Worm (Caenorhabditis elegans) whole organism, L4 larva: ENCODE measurements around the gene C29H12.2.

Experiments
- F10B5.3 ChIP-seq: sonication (generic microtip); optimal IDR thresholded peaks from 2 replicates; lab custom pipeline; 2016; ENCODE audit warnings: mild to moderate bottlenecking, missing genetic modification characterization, missing compliant biosample characterization
- F49E8.2 ChIP-seq: sonication (generic microtip); optimal IDR thresholded peaks from 2 replicates; lab custom pipeline; 2016; ENCODE audit warnings: missing compliant biosample characterization, mild to moderate bottlenecking, missing genetic modification characterization, borderline replicate concordance
- Y48G9A.11 ChIP-seq: fragments of 200-800 bp; sonication (Bioruptor generic); IDR thresholded peaks from 2 replicates; pipeline ENCODE4 v1.3.6; 2022; ENCODE audit warnings: missing genetic modification reagents, missing genetic modification characterization, missing compliant biosample characterization
- ZK337.2 ChIP-seq: fragments of 200-800 bp; sonication (Bioruptor generic); IDR thresholded peaks from 2 replicates; pipeline ENCODE4 v1.3.6; 2022; ENCODE audit warnings: missing genetic modification reagents, missing genetic modification characterization, missing compliant biosample characterization
- aha-1 ChIP-seq: fragments of 150-350 bp; peaks from one replicate; lab custom pipeline; 2014; ENCODE audit warnings: missing biosample characterization, missing genetic modification characterization
- cey-2 ChIP-seq: sonication (generic microtip); optimal IDR thresholded peaks from 3 replicates; lab custom pipeline; 2017; ENCODE audit warnings: missing genetic modification characterization, mild to moderate bottlenecking, missing compliant biosample characterization, antibody characterized with exemption, borderline replicate concordance; ENCODE audit not compliant: insufficient read depth
- daf-16 ChIP-seq, 3 experiments: sonication (generic microtip); optimal IDR thresholded peaks; 2 replicates each; lab custom pipeline; 2016 to 2017; ENCODE audit warnings: missing genetic modification characterization in 3 of 3, missing genetic modification reagents in 3 of 3, mild to moderate bottlenecking in 2 of 3, missing compliant biosample characterization in 2 of 3, missing biosample characterization in 1 of 3, moderate library complexity in 1 of 3
- dmd-9 ChIP-seq: fragments of 200-800 bp; sonication (Bioruptor generic); IDR thresholded peaks from 2 replicates; pipeline ENCODE4 v1.3.6; 2022; ENCODE audit warnings: missing genetic modification reagents, missing genetic modification characterization, missing compliant biosample characterization
- dpl-1 ChIP-seq: fragments of 150-350 bp; optimal IDR thresholded peaks from 2 replicates; lab custom pipeline; 2014; ENCODE audit warnings: missing biosample characterization, missing genetic modification reagents, missing genetic modification characterization
- dve-1 ChIP-seq: sonication (generic microtip); optimal IDR thresholded peaks from 2 replicates; lab custom pipeline; 2017; ENCODE audit warnings: antibody characterized with exemption, mild to moderate bottlenecking, missing genetic modification characterization, missing compliant biosample characterization; ENCODE audit not compliant: insufficient read depth
- egl-27 ChIP-seq: sonication (generic microtip); optimal IDR thresholded peaks from 3 replicates; lab custom pipeline; 2017; ENCODE audit warnings: missing biosample characterization, missing genetic modification reagents, missing genetic modification characterization
- fos-1 ChIP-seq: fragments of 150-350 bp; optimal IDR thresholded peaks from 2 replicates; lab custom pipeline; 2014; ENCODE audit warnings: missing biosample characterization, missing genetic modification characterization
- hif-1 ChIP-seq, 2 experiments: sonication (generic microtip); optimal IDR thresholded peaks; 2 replicates each; lab custom pipeline; 2016 to 2017; ENCODE audit warnings: missing compliant biosample characterization in 2 of 2, missing genetic modification characterization in 2 of 2, missing genetic modification reagents in 2 of 2, missing genotype in 2 of 2, mild to moderate bottlenecking in 1 of 2
- hlh-11 ChIP-seq: fragments of 200-800 bp; sonication (Bioruptor generic); optimal IDR thresholded peaks from 2 replicates; lab custom pipeline; 2018; ENCODE audit warnings: mild to moderate bottlenecking, missing genetic modification characterization, missing compliant biosample characterization
- hmg-1.1 ChIP-seq: fragments of 200-800 bp; sonication (Bioruptor generic); IDR thresholded peaks from 2 replicates; pipeline ENCODE4 v1.3.6; 2022; ENCODE audit warnings: missing genetic modification reagents, missing genetic modification characterization, missing compliant biosample characterization
- lim-7 ChIP-seq: fragments of 200-800 bp; sonication (Bioruptor generic); IDR thresholded peaks from 2 replicates; pipeline ENCODE4 v1.3.6; 2022; ENCODE audit warnings: missing genetic modification characterization, missing compliant biosample characterization
- lsy-2 ChIP-seq, 2 experiments: fragments of 150-350 bp in 1 of 2; sonication (generic microtip) in 1 of 2; optimal IDR thresholded peaks; 2 replicates each; lab custom pipeline; 2014 to 2017; ENCODE audit warnings: missing biosample characterization in 2 of 2, missing genetic modification characterization in 2 of 2
- madf-5 ChIP-seq, 2 experiments: fragments of 200-800 bp; sonication (Bioruptor generic); IDR thresholded peaks; 2 replicates each; pipeline ENCODE4 v1.3.6; 2022; ENCODE audit warnings: missing compliant biosample characterization in 2 of 2, missing genetic modification characterization in 2 of 2
- madf-9 ChIP-seq: fragments of 200-800 bp; sonication (Bioruptor generic); conservative IDR thresholded peaks from 2 replicates; pipeline ENCODE4 v1.3.6; 2022; ENCODE audit warnings: missing genetic modification reagents, missing genetic modification characterization, missing compliant biosample characterization
- mdt-29 ChIP-seq: fragments of 200-800 bp; sonication (Bioruptor generic); IDR thresholded peaks from 2 replicates; pipeline ENCODE4 v1.3.6; 2022; ENCODE audit warnings: missing genetic modification reagents, missing genetic modification characterization, missing compliant biosample characterization
- mep-1 ChIP-seq: fragments of 150-350 bp; sonication (generic microtip); optimal IDR thresholded peaks from 3 replicates; lab custom pipeline; 2014; ENCODE audit warnings: missing biosample characterization, missing genetic modification characterization
- mes-2 ChIP-seq: sonication (generic microtip); optimal IDR thresholded peaks from 2 replicates; lab custom pipeline; 2016; ENCODE audit warnings: missing genotype, mild to moderate bottlenecking, missing genetic modification characterization, missing compliant biosample characterization; ENCODE audit not compliant: poor library complexity, severe bottlenecking
- mxl-2 ChIP-seq: fragments of 200-800 bp; sonication (Bioruptor generic); conservative IDR thresholded peaks from 2 replicates; pipeline ENCODE4 v1.3.6; 2022; ENCODE audit warnings: missing genetic modification reagents, missing genetic modification characterization, missing compliant biosample characterization
- mxl-3 ChIP-seq: fragments of 200-800 bp; sonication (Bioruptor generic); optimal IDR thresholded peaks from 2 replicates; lab custom pipeline; 2018; ENCODE audit warnings: mild to moderate bottlenecking, missing genetic modification characterization, missing compliant biosample characterization
- nhr-237 ChIP-seq: sonication (generic microtip); optimal IDR thresholded peaks from 2 replicates; lab custom pipeline; 2017; ENCODE audit warnings: missing biosample characterization, missing genetic modification characterization
- nhr-42 ChIP-seq: fragments of 200-800 bp; sonication (Bioruptor generic); IDR thresholded peaks from 2 replicates; pipeline ENCODE4 v1.3.6; 2022; ENCODE audit warnings: missing genetic modification characterization, missing compliant biosample characterization
- nhr-48 ChIP-seq: sonication (generic microtip); optimal IDR thresholded peaks from 2 replicates; lab custom pipeline; 2016; ENCODE audit warnings: mild to moderate bottlenecking, missing genetic modification characterization, missing compliant biosample characterization
- nhr-77 ChIP-seq: fragments of 150-350 bp; optimal IDR thresholded peaks from 2 replicates; lab custom pipeline; 2014; ENCODE audit warnings: missing biosample characterization, missing genetic modification characterization
- php-3 ChIP-seq: fragments of 200-800 bp; sonication (Bioruptor generic); IDR thresholded peaks from 2 replicates; pipeline ENCODE4 v1.3.6; 2022; ENCODE audit warnings: missing genetic modification reagents, missing genetic modification characterization, missing compliant biosample characterization
- pqm-1 ChIP-seq: sonication (generic microtip); optimal IDR thresholded peaks from 2 replicates; lab custom pipeline; 2017; ENCODE audit warnings: missing biosample characterization, missing genetic modification characterization
- rbr-2 ChIP-seq: sonication (generic microtip); optimal IDR thresholded peaks from 2 replicates; lab custom pipeline; 2016; ENCODE audit warnings: missing genotype, missing genetic modification characterization, missing compliant biosample characterization
- set-16 ChIP-seq: fragments of 200-800 bp; sonication (Bioruptor generic); IDR thresholded peaks from 2 replicates; pipeline ENCODE4 v1.3.6; 2022; ENCODE audit warnings: missing genetic modification reagents, missing genetic modification characterization, missing compliant biosample characterization
- snpc-4 ChIP-seq: fragments of 150-350 bp; optimal IDR thresholded peaks from 2 replicates; lab custom pipeline; 2014; ENCODE audit warnings: missing biosample characterization, missing genetic modification characterization
- spr-1 ChIP-seq: sonication (generic microtip); optimal IDR thresholded peaks from 2 replicates; lab custom pipeline; 2016; ENCODE audit warnings: mild to moderate bottlenecking, missing genetic modification characterization, missing compliant biosample characterization
- tra-1 ChIP-seq: fragments of 200-800 bp; sonication (Bioruptor generic); IDR thresholded peaks from 2 replicates; pipeline ENCODE4 v1.3.6; 2022; ENCODE audit warnings: missing genetic modification reagents, missing genetic modification characterization, missing compliant biosample characterization
- unc-130 ChIP-seq: sonication (generic microtip); optimal IDR thresholded peaks from 2 replicates; lab custom pipeline; 2016; ENCODE audit warnings: missing genetic modification reagents, missing genetic modification characterization, missing compliant biosample characterization
- vab-7 ChIP-seq: fragments of 200-800 bp; sonication (Bioruptor generic); IDR thresholded peaks from 2 replicates; pipeline ENCODE4 v1.3.6; 2022; ENCODE audit warnings: missing genetic modification reagents, missing genetic modification characterization, missing compliant biosample characterization
- zag-1 ChIP-seq: fragments of 150-350 bp; optimal IDR thresholded peaks from 2 replicates; lab custom pipeline; 2014; ENCODE audit warnings: missing biosample characterization, missing genetic modification characterization
- zfp-2 ChIP-seq: sonication (generic microtip); optimal IDR thresholded peaks from 2 replicates; lab custom pipeline; 2016; ENCODE audit warnings: mild to moderate bottlenecking, missing genetic modification characterization, missing compliant biosample characterization
- ztf-11 ChIP-seq: fragments of 150-350 bp; optimal IDR thresholded peaks from 2 replicates; lab custom pipeline; 2014; ENCODE audit warnings: missing biosample characterization, missing genetic modification characterization

Gene C29H12.2

DNA sequence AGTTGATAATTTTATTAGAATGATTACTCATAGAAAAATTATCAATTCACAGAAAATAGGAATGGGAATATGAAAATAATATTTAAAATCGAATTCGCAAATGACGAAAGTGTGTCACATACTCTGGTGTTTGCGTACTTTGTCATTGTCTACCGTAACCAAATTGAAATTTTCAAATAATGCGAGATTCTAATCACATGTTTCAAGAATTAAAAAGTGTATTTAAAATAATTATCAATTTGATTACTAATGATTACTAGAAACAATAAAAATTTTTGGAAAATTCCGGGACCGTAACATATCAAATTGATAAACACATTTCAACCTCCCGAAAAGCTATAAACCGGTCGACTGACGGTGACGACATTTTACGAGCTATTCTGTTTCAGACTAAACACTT lies 32.2 kb upstream of the C29H12.2 start, which contains the start of the genes fbf-2 and nspg-3:
Gene fbf-2, minus strand, starts transcription at position 101 of the 400 bp plus-strand sequence.
Gene nspg-3, plus strand, starts transcription at position 388 of the 400 bp plus-strand sequence.
- TF ChIP-seq zag-1 (tag; lab: Kevin White, UChicago), result no peak
- no peak for TF ChIP-seq fos-1 (tag; lab: Kevin White, UChicago)
- 0 out of 2 replicates have a peak, but pooled peaks have one; percentile 15 for TF ChIP-seq php-3 (GFP tag; lab: Robert Waterston, UW)
- TF ChIP-seq daf-16 (GFP tag; optimal IDR thresholded peaks at IDR 0.05; lab: Kevin White, UChicago), result no peak
- TF ChIP-seq daf-16 (tag; optimal IDR thresholded peaks at IDR 0.05; lab: Kevin White, UChicago), result peak; percentile 35

DNA sequence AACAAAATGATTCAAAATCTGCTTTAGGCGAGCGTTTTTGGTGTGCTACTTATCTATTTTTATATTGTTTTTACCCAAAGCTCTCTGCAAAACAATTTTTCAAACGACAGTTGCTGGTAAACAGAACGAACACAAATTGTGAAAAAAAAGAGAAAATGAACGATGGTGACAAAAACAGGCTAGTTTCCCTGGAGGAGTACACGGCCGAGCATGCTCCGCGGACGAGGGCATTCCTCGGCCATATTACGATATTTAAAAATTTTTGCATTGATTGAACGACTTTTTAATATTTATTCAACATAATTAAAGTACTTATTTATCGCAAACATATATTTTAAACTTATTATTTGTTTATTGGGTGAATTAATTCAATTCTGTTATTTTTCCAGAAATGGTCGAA lies 26.2 kb upstream of the C29H12.2 start, which contains the start of the genes tpp-2 and rbbp-5:
Gene tpp-2, minus strand, starts transcription at position 157 of the 400 bp plus-strand sequence.
Gene rbbp-5, plus strand, starts transcription at position 390 of the 400 bp plus-strand sequence.
- TF ChIP-seq Y48G9A.11 (GFP tag; lab: Robert Waterston, UW) (peak; percentile 30; the same call in 1 of the 2 replicates), mep-1 (no peak), nhr-77 (tag; lab: Kevin White, UChicago) (no peak), zfp-2 (tag; lab: Kevin White, UChicago) (no peak), pqm-1 (tag; lab: Kevin White, UChicago) (no peak), daf-16 (GFP tag; optimal IDR thresholded peaks at IDR 0.05; lab: Kevin White, UChicago) (peak in 1 of 2 experiments; percentile 61), daf-16 (tag; optimal IDR thresholded peaks at IDR 0.05; lab: Kevin White, UChicago) (peak; percentile 79), tra-1 (GFP tag; lab: Robert Waterston, UW) (no peak), aha-1 (tag; lab: Kevin White, UChicago) (peak; percentile 89), mes-2 (tag; lab: Kevin White, UChicago) (peak; percentile 97), nhr-42 (GFP tag; lab: Robert Waterston, UW) (no peak), madf-9 (GFP tag; lab: Robert Waterston, UW) (peak; percentile 61; the same call in 1 of the 2 replicates), dve-1 (tag; lab: Kevin White, UChicago) (no peak), F49E8.2 (peak; percentile 3), lsy-2 (tag; optimal IDR thresholded peaks at IDR 0.05; lab: Kevin White, UChicago) (peak in 1 of 2 experiments; percentile 70), hif-1 (tag; optimal IDR thresholded peaks at IDR 0.05; lab: Kevin White, UChicago) (no peak), mxl-3 (GFP tag; lab: Kevin White, UChicago) (peak; percentile 18), ZK337.2 (GFP tag; lab: Robert Waterston, UW) (peak; percentile 84), mdt-29 (no peak), vab-7 (no peak), unc-130 (GFP tag; lab: Kevin White, UChicago) (peak; percentile 88), madf-5 (GFP tag; IDR thresholded peaks at IDR 0.05; lab: Robert Waterston, UW) (no peak), spr-1 (tag; lab: Kevin White, UChicago) (peak; percentile 4), cey-2 (no peak), dpl-1 (GFP tag; lab: Kevin White, UChicago) (peak; percentile 78), dmd-9 (GFP tag; lab: Robert Waterston, UW) (peak; percentile 56; the same call in 1 of the 2 replicates), F10B5.3 (no peak)

- TF ChIP-seq mxl-2 (GFP tag; lab: Robert Waterston, UW) (no peak), snpc-4 (tag; lab: Kevin White, UChicago) (no peak), hmg-1.1 (no peak), madf-9 (GFP tag; lab: Robert Waterston, UW) (no peak), ztf-11 (tag; lab: Kevin White, UChicago) (no peak), dve-1 (tag; lab: Kevin White, UChicago) (no peak), lim-7 (GFP tag; lab: Robert Waterston, UW) (no peak), nhr-48 (tag; lab: Kevin White, UChicago) (no peak), mdt-29 (no peak), unc-130 (GFP tag; lab: Kevin White, UChicago) (no peak), ZK337.2 (GFP tag; lab: Robert Waterston, UW) (no peak), vab-7 (no peak), rbr-2 (no peak), hlh-11 (tag; lab: Kevin White, UChicago) (no peak), aha-1 (tag; lab: Kevin White, UChicago) (no peak), egl-27 (tag; lab: Kevin White, UChicago) (no peak), nhr-237 (no peak), set-16 (GFP tag; lab: Robert Waterston, UW) (no peak)
These were observed 24.1 kb upstream of the C29H12.2 start, which contains the start of gene rgs-3 for ce11 chrII:6099500-6099899. rgs-3 (plus strand) TSS chrII:6099800.
